Worm (Caenorhabditis elegans) whole organism, young adult: ENCODE results near the gene kin-15.

Source experiments
- B0019.2 ChIP-seq: fragments of 200-800 bp; sonication (Bioruptor generic); conservative IDR thresholded peaks from 2 replicates; pipeline ENCODE4 v1.3.6; 2022; ENCODE audit warnings: missing genetic modification reagents, missing genetic modification characterization, missing compliant biosample characterization
- B0035.1 ChIP-seq: sonication (generic microtip); optimal IDR thresholded peaks from 2 replicates; lab custom pipeline; 2016; ENCODE audit warnings: missing genetic modification characterization, mild to moderate bottlenecking, missing compliant biosample characterization, missing genotype, missing genetic modification reagents
- F22D6.2 ChIP-seq: sonication (generic microtip); optimal IDR thresholded peaks from 2 replicates; lab custom pipeline; 2016; ENCODE audit warnings: mild to moderate bottlenecking, missing genetic modification characterization, missing compliant biosample characterization
- F23B12.7 ChIP-seq: sonication (generic microtip); optimal IDR thresholded peaks from 2 replicates; lab custom pipeline; 2017; ENCODE audit warnings: missing genetic modification characterization, mild to moderate bottlenecking, missing compliant biosample characterization, antibody characterized with exemption, moderate library complexity; ENCODE audit not compliant: insufficient read depth
- F37B4.10 ChIP-seq: fragments of 200-800 bp; sonication (Bioruptor generic); IDR thresholded peaks from 2 replicates; pipeline ENCODE4 v1.3.6; 2022; ENCODE audit warnings: missing genetic modification characterization, missing compliant biosample characterization
- K12H6.12 ChIP-seq: fragments of 200-800 bp; sonication (Bioruptor generic); optimal IDR thresholded peaks from 2 replicates; lab custom pipeline; 2018; ENCODE audit warnings: mild to moderate bottlenecking, missing genetic modification characterization, missing compliant biosample characterization
- T07F8.4 ChIP-seq: sonication (generic microtip); optimal IDR thresholded peaks from 2 replicates; lab custom pipeline; 2016; ENCODE audit warnings: mild to moderate bottlenecking, missing genetic modification characterization, moderate library complexity, missing compliant biosample characterization
- T26A5.8 ChIP-seq: sonication (generic microtip); optimal IDR thresholded peaks from 2 replicates; lab custom pipeline; 2016; ENCODE audit warnings: missing genetic modification characterization, missing compliant biosample characterization
- Y56A3A.18 ChIP-seq: fragments of 200-800 bp; sonication (Bioruptor generic); IDR thresholded peaks from 2 replicates; pipeline ENCODE4 v1.3.6; 2022; ENCODE audit warnings: missing genetic modification reagents, missing genetic modification characterization, missing compliant biosample characterization
- Y95B8A.8 ChIP-seq: fragments of 200-800 bp; sonication (Bioruptor generic); IDR thresholded peaks from 2 replicates; pipeline ENCODE4 v1.3.6; 2022; ENCODE audit warnings: missing genetic modification reagents, missing genetic modification characterization, missing compliant biosample characterization
- aptf-3 ChIP-seq: fragments of 200-800 bp; sonication (Bioruptor generic); IDR thresholded peaks from 2 replicates; pipeline ENCODE4 v1.3.6; 2022; ENCODE audit warnings: missing genetic modification characterization, missing compliant biosample characterization
- atf-7 ChIP-seq: sonication (generic microtip); optimal IDR thresholded peaks from 2 replicates; lab custom pipeline; 2017; ENCODE audit warnings: mild to moderate bottlenecking, missing genetic modification characterization, missing compliant biosample characterization
- bed-1 ChIP-seq: fragments of 200-800 bp; sonication (Bioruptor generic); IDR thresholded peaks from 2 replicates; pipeline ENCODE4 v1.3.6; 2022; ENCODE audit warnings: missing genetic modification reagents, missing genetic modification characterization, missing compliant biosample characterization
- cebp-2 ChIP-seq: fragments of 200-800 bp; sonication (Bioruptor generic); IDR thresholded peaks from 2 replicates; pipeline ENCODE4 v1.3.6; 2022; ENCODE audit warnings: missing genetic modification characterization, missing compliant biosample characterization
- ceh-58 ChIP-seq: fragments of 200-800 bp; sonication (Bioruptor generic); IDR thresholded peaks from 2 replicates; pipeline ENCODE4 v1.3.6; 2022; ENCODE audit warnings: missing genetic modification characterization, missing compliant biosample characterization
- ceh-79 ChIP-seq: sonication (generic microtip); optimal IDR thresholded peaks from 2 replicates; lab custom pipeline; 2017; ENCODE audit warnings: mild to moderate bottlenecking, missing genetic modification characterization, missing compliant biosample characterization
- egl-44 ChIP-seq: fragments of 200-800 bp; sonication (Bioruptor generic); IDR thresholded peaks from 2 replicates; pipeline ENCODE4 v1.3.6; 2022; ENCODE audit warnings: missing genetic modification reagents, missing genetic modification characterization, missing compliant biosample characterization
- egrh-3 ChIP-seq: fragments of 200-800 bp; sonication (Bioruptor generic); IDR thresholded peaks from 2 replicates; pipeline ENCODE4 v1.3.6; 2022; ENCODE audit warnings: missing genetic modification reagents, missing genetic modification characterization, missing compliant biosample characterization
- ekl-4 ChIP-seq: fragments of 200-800 bp; sonication (Bioruptor generic); IDR thresholded peaks from 2 replicates; pipeline ENCODE4 v1.3.6; 2022; ENCODE audit warnings: missing genetic modification reagents, missing genetic modification characterization, missing compliant biosample characterization
- hlh-26 ChIP-seq: fragments of 200-800 bp; sonication (Bioruptor generic); conservative IDR thresholded peaks from 2 replicates; pipeline ENCODE4 v1.3.6; 2022; ENCODE audit warnings: missing genetic modification reagents, missing genetic modification characterization, missing compliant biosample characterization
- madf-10 ChIP-seq: sonication (generic microtip); optimal IDR thresholded peaks from 2 replicates; lab custom pipeline; 2016; ENCODE audit warnings: mild to moderate bottlenecking, missing genetic modification characterization, missing compliant biosample characterization
- madf-6 ChIP-seq: fragments of 200-800 bp; sonication (Bioruptor generic); IDR thresholded peaks from 2 replicates; pipeline ENCODE4 v1.3.6; 2022; ENCODE audit warnings: missing genetic modification reagents, missing genetic modification characterization, missing compliant biosample characterization
- mcd-1 ChIP-seq: fragments of 200-800 bp; sonication (Bioruptor generic); IDR thresholded peaks from 2 replicates; pipeline ENCODE4 v1.3.6; 2022; ENCODE audit warnings: missing genetic modification reagents, missing genetic modification characterization, missing compliant biosample characterization
- mel-28 ChIP-seq: sonication (generic microtip); optimal IDR thresholded peaks from 2 replicates; lab custom pipeline; 2016; ENCODE audit warnings: borderline replicate concordance, mild to moderate bottlenecking, missing genetic modification characterization, missing compliant biosample characterization
- mes-4 ChIP-seq: sonication (generic microtip); optimal IDR thresholded peaks from 2 replicates; lab custom pipeline; 2016; ENCODE audit warnings: missing genotype, missing genetic modification characterization, missing compliant biosample characterization
- mxl-1 ChIP-seq: sonication (generic microtip); optimal IDR thresholded peaks from 2 replicates; lab custom pipeline; 2016; ENCODE audit warnings: missing genetic modification characterization, missing compliant biosample characterization
- nfya-1 ChIP-seq: sonication (generic microtip); optimal IDR thresholded peaks from 2 replicates; lab custom pipeline; 2017; ENCODE audit warnings: antibody characterized with exemption, missing compliant biosample characterization, missing genetic modification characterization, borderline replicate concordance; ENCODE audit not compliant: insufficient read depth
- nfyb-1 ChIP-seq: fragments of 200-800 bp; sonication (Bioruptor generic); IDR thresholded peaks from 2 replicates; pipeline ENCODE4 v1.3.6; 2022; ENCODE audit warnings: missing genetic modification reagents, missing genetic modification characterization, missing compliant biosample characterization
- nhr-179 ChIP-seq: sonication (generic microtip); optimal IDR thresholded peaks from 2 replicates; lab custom pipeline; 2016; ENCODE audit warnings: mild to moderate bottlenecking, missing genetic modification characterization, missing compliant biosample characterization
- nhr-27 ChIP-seq: fragments of 200-800 bp; sonication (Bioruptor generic); optimal IDR thresholded peaks from 2 replicates; lab custom pipeline; 2018; ENCODE audit warnings: mild to moderate bottlenecking, missing genetic modification characterization, moderate library complexity, missing compliant biosample characterization
- nhr-80 ChIP-seq: sonication (generic microtip); optimal IDR thresholded peaks from 2 replicates; lab custom pipeline; 2016; ENCODE audit warnings: missing genetic modification characterization, missing compliant biosample characterization
- pha-4 ChIP-seq: fragments of 150-350 bp; sonication (generic microtip); optimal IDR thresholded peaks from 2 replicates; lab custom pipeline; 2014; ENCODE audit warnings: missing biosample characterization, missing genetic modification reagents, missing genetic modification characterization
- repo-1 ChIP-seq: sonication (generic microtip); optimal IDR thresholded peaks from 2 replicates; lab custom pipeline; 2017; ENCODE audit warnings: mild to moderate bottlenecking, missing genetic modification characterization, missing compliant biosample characterization
- sdz-38 ChIP-seq: sonication (generic microtip); optimal IDR thresholded peaks from 2 replicates; lab custom pipeline; 2016; ENCODE audit warnings: missing genotype, missing genetic modification characterization, missing compliant biosample characterization
- snpc-3.4 ChIP-seq: sonication (generic microtip); optimal IDR thresholded peaks from 2 replicates; lab custom pipeline; 2017; ENCODE audit warnings: missing genetic modification characterization, mild to moderate bottlenecking, missing compliant biosample characterization, antibody characterized with exemption, moderate library complexity, missing genotype, missing genetic modification reagents
- snpc-4 ChIP-seq, 5 experiments: fragments of 150-350 bp in 1 of 5; sonication (generic microtip) in 4 of 5; optimal IDR thresholded peaks; 2 replicates each; lab custom pipeline; 2014 to 2018; ENCODE audit warnings: missing genetic modification characterization in 5 of 5, missing biosample characterization in 3 of 5, antibody characterized with exemption in 2 of 5, mild to moderate bottlenecking in 2 of 5, missing compliant biosample characterization in 2 of 5, missing genotype in 2 of 5, moderate library complexity in 2 of 5, missing genetic modification reagents in 1 of 5
- sptf-2 ChIP-seq: fragments of 200-800 bp; sonication (Bioruptor generic); optimal IDR thresholded peaks from 2 replicates; lab custom pipeline; 2018; ENCODE audit warnings: mild to moderate bottlenecking, missing genetic modification characterization, missing compliant biosample characterization
- tbx-9 ChIP-seq: sonication (generic microtip); optimal IDR thresholded peaks from 2 replicates; lab custom pipeline; 2016; ENCODE audit warnings: borderline replicate concordance, missing genetic modification characterization, inconsistent platforms, missing compliant biosample characterization
- zfh-2 ChIP-seq: fragments of 200-800 bp; sonication (Bioruptor generic); conservative IDR thresholded peaks from 2 replicates; pipeline ENCODE4 v1.3.6; 2022; ENCODE audit warnings: missing genetic modification reagents, missing genetic modification characterization, missing compliant biosample characterization
- ztf-25 ChIP-seq: fragments of 200-800 bp; sonication (Bioruptor generic); IDR thresholded peaks from 2 replicates; pipeline ENCODE4 v1.3.6; 2022; ENCODE audit warnings: missing genetic modification reagents, missing genetic modification characterization, missing compliant biosample characterization
- ztf-28 ChIP-seq: fragments of 200-800 bp; sonication (Bioruptor generic); IDR thresholded peaks from 2 replicates; pipeline ENCODE4 v1.3.6; 2022; ENCODE audit warnings: missing genetic modification reagents, missing genetic modification characterization, missing compliant biosample characterization
- ztf-3 ChIP-seq: fragments of 200-800 bp; sonication (Bioruptor generic); optimal IDR thresholded peaks from 2 replicates; lab custom pipeline; 2018; ENCODE audit warnings: mild to moderate bottlenecking, missing genetic modification characterization, missing compliant biosample characterization
- ztf-6 ChIP-seq: fragments of 200-800 bp; sonication (Bioruptor generic); IDR thresholded peaks from 2 replicates; pipeline ENCODE4 v1.3.6; 2022; ENCODE audit warnings: missing genetic modification reagents, missing genetic modification characterization, missing compliant biosample characterization

Gene kin-15

ce11 chrII:9474367-9475105 is 41.0 kb upstream of the kin-15 start, which contains the start of the genes chil-25 and chil-26:
TSS of gene chil-25 (minus strand) at chrII:9474467.
TSS of gene chil-26 (plus strand) at chrII:9475055.
- no peak for TF ChIP-seq nhr-27 (tag; lab: Kevin White, UChicago)
- no peak for TF ChIP-seq ztf-6 (GFP tag; lab: Robert Waterston, UW)
- no peak for TF ChIP-seq nfyb-1 (GFP tag; lab: Robert Waterston, UW)
- no peak for TF ChIP-seq madf-6 (GFP tag; lab: Robert Waterston, UW)
- TF ChIP-seq nhr-179 (tag; lab: Kevin White, UChicago): no peak
- TF ChIP-seq aptf-3 (GFP tag; lab: Robert Waterston, UW): no peak
- no peak for TF ChIP-seq Y56A3A.18
- no peak for TF ChIP-seq B0035.1 (tag; lab: Kevin White, UChicago)
- no peak for TF ChIP-seq ceh-79
- no peak for TF ChIP-seq sptf-2 (GFP tag; lab: Kevin White, UChicago)
- no peak for TF ChIP-seq F23B12.7 (tag; lab: Kevin White, UChicago)
- TF ChIP-seq mcd-1 (GFP tag; lab: Robert Waterston, UW): no peak
- TF ChIP-seq bed-1 (GFP tag; lab: Robert Waterston, UW): no peak
- TF ChIP-seq zfh-2: no peak

- no peak for TF ChIP-seq nfyb-1 (GFP tag; lab: Robert Waterston, UW)
- TF ChIP-seq sdz-38 (tag; lab: Kevin White, UChicago): no peak
- TF ChIP-seq madf-10: no peak
- TF ChIP-seq snpc-3.4: no peak
- no peak for TF ChIP-seq T26A5.8
- TF ChIP-seq K12H6.12: no peak
- TF ChIP-seq bed-1 (GFP tag; lab: Robert Waterston, UW): no peak
- no peak for TF ChIP-seq egrh-3 (GFP tag; lab: Robert Waterston, UW)
- TF ChIP-seq F22D6.2 (tag; lab: Kevin White, UChicago): no peak
- no peak for TF ChIP-seq ceh-79
- no peak for TF ChIP-seq Y95B8A.8 (GFP tag; lab: Robert Waterston, UW)
- TF ChIP-seq hlh-26: no peak
- TF ChIP-seq repo-1: no peak
- no peak for TF ChIP-seq ztf-25 (GFP tag; lab: Robert Waterston, UW)
- no peak for TF ChIP-seq egl-44
- TF ChIP-seq, all 124 proteins: peak for 0
Observed at ce11 chrII:9470027-9470426, 36.5 kb upstream of the kin-15 start, which contains the start of gene T19H5.6. TSS of gene T19H5.6 (minus strand) at chrII:9470221.

- TF ChIP-seq F37B4.10 (GFP tag; lab: Robert Waterston, UW): no peak
- no peak for TF ChIP-seq T07F8.4
- no peak for TF ChIP-seq snpc-4 (GFP tag; optimal IDR thresholded peaks at IDR 0.05; lab: Kevin White, UChicago)
- no peak for TF ChIP-seq snpc-4 (tag; optimal IDR thresholded peaks at IDR 0.05; lab: Kevin White, UChicago)
- TF ChIP-seq nhr-80 (tag; lab: Kevin White, UChicago): peak; percentile 85
- no peak for TF ChIP-seq egl-44
- TF ChIP-seq tbx-9 (tag; lab: Kevin White, UChicago): no peak
- no peak for TF ChIP-seq snpc-3.4
- no peak for TF ChIP-seq hlh-26
Observed at ce11 chrII:9468414-9468813, 34.9 kb upstream of the kin-15 start, which contains the start of gene chil-23. TSS of gene chil-23 (minus strand) at chrII:9468611.

- TF ChIP-seq snpc-4 (GFP tag; optimal IDR thresholded peaks at IDR 0.05; lab: Kevin White, UChicago): no peak
- no peak for TF ChIP-seq snpc-4 (tag; optimal IDR thresholded peaks at IDR 0.05; lab: Kevin White, UChicago)
- TF ChIP-seq T26A5.8: no peak
- no peak for TF ChIP-seq B0019.2 (GFP tag; lab: Robert Waterston, UW)
- no peak for TF ChIP-seq ztf-3 (GFP tag; lab: Kevin White, UChicago)
- TF ChIP-seq madf-6 (GFP tag; lab: Robert Waterston, UW): no peak
- no peak for TF ChIP-seq cebp-2
- TF ChIP-seq mel-28 (tag; lab: Kevin White, UChicago): no peak
- TF ChIP-seq atf-7: no peak
- TF ChIP-seq nhr-179 (tag; lab: Kevin White, UChicago): no peak
- no peak for TF ChIP-seq repo-1
- TF ChIP-seq nfya-1 (tag; lab: Kevin White, UChicago): no peak
- TF ChIP-seq ceh-58: no peak
- no peak for TF ChIP-seq snpc-3.4
- no peak for TF ChIP-seq mes-4
- TF ChIP-seq ztf-28: no peak
- no peak for TF ChIP-seq ekl-4 (GFP tag; lab: Robert Waterston, UW)
- TF ChIP-seq mxl-1 (tag; lab: Kevin White, UChicago): no peak
- no peak for TF ChIP-seq pha-4
Observed at ce11 chrII:9466095-9466494, 32.6 kb upstream of the kin-15 start, which contains the start of gene chil-22. TSS of gene chil-22 (minus strand) at chrII:9466195.
